Worm (Caenorhabditis elegans) whole organism, L4 larva: ENCODE data around the gene C09H10.4.

Experiments used
- aha-1 ChIP-seq: fragments of 150-350 bp; peaks from one replicate; lab custom pipeline; 2014; ENCODE audit warnings: missing biosample characterization, missing genetic modification characterization
- ceh-82 ChIP-seq: sonication (generic microtip); optimal IDR thresholded peaks from 2 replicates; lab custom pipeline; 2017; ENCODE audit warnings: missing biosample characterization, missing genetic modification characterization
- dve-1 ChIP-seq: sonication (generic microtip); optimal IDR thresholded peaks from 2 replicates; lab custom pipeline; 2017; ENCODE audit warnings: antibody characterized with exemption, mild to moderate bottlenecking, missing genetic modification characterization, missing compliant biosample characterization; ENCODE audit not compliant: insufficient read depth
- fos-1 ChIP-seq: fragments of 150-350 bp; optimal IDR thresholded peaks from 2 replicates; lab custom pipeline; 2014; ENCODE audit warnings: missing biosample characterization, missing genetic modification characterization
- lin-15B ChIP-seq: fragments of 150-350 bp; sonication (generic microtip); optimal IDR thresholded peaks from 3 replicates; lab custom pipeline; 2014; ENCODE audit warnings: missing biosample characterization, missing genetic modification characterization
- lin-38 ChIP-seq: fragments of 200-800 bp; sonication (Bioruptor generic); IDR thresholded peaks from 2 replicates; pipeline ENCODE4 v1.3.6; 2022; ENCODE audit warnings: missing genetic modification reagents, missing genetic modification characterization, missing compliant biosample characterization
- nhr-77 ChIP-seq: fragments of 150-350 bp; optimal IDR thresholded peaks from 2 replicates; lab custom pipeline; 2014; ENCODE audit warnings: missing biosample characterization, missing genetic modification characterization
- unc-39 ChIP-seq: sonication (generic microtip); optimal IDR thresholded peaks from 2 replicates; lab custom pipeline; 2017; ENCODE audit warnings: missing biosample characterization, missing genetic modification characterization
- unc-62 ChIP-seq, 3 experiments: fragments of 150-350 bp in 1 of 3; sonication (generic microtip); optimal IDR thresholded peaks in 2 of 3; peaks in 1 of 3; 1 replicate in 1 of 3; 2 replicates in 2 of 3; lab custom pipeline; 2014 to 2017; ENCODE audit warnings: missing biosample characterization in 3 of 3, missing genetic modification characterization in 3 of 3, missing genetic modification reagents in 3 of 3, missing genotype in 1 of 3

DNA sequence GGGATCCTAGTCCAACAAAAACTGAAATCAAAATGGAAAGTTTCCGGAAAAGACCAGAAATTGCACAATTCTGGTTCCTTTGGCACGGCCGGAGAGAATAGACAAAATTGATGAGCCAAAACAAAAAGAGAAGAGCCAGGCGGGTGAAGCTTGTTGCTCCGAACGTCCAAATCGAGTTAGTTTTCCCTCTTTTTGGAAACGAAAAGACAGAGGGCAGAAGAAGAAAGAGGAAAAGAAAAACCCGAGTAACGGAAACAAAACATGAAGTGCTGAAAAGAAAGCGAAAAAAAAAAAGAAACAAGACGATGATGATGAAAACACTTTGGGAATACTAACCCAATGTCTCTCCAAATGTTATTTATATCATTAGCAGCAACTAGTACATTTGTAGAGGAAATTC is 8.4 kb upstream of the C09H10.4 start:
- TF ChIP-seq nhr-77 (no peak), ceh-82 (tag; lab: Kevin White, UChicago) (no peak), dve-1 (no peak), unc-39 (tag; lab: Kevin White, UChicago) (no peak), lin-15B (tag; lab: Kevin White, UChicago) (no peak), fos-1 (tag; lab: Kevin White, UChicago) (no peak), lin-38 (GFP tag; lab: Robert Waterston, UW) (no peak), unc-62 (GFP tag; optimal IDR thresholded peaks at IDR 0.05 in 1 of 2; lab: Kevin White, UChicago) (no peak), unc-62 (tag; optimal IDR thresholded peaks at IDR 0.05; lab: Kevin White, UChicago) (no peak), aha-1 (tag; lab: Kevin White, UChicago) (no peak)
